Worm (Caenorhabditis elegans) whole organism, L1 larva: Measurements from ENCODE around the gene F41H10.2.
A peak's percentile ranks its signal among the peaks of the same experiment; 100 is the strongest.

Experiments
- C04F5.9 ChIP-seq: sonication (generic microtip); optimal IDR thresholded peaks from 2 replicates; lab custom pipeline; 2016; ENCODE audit warnings: missing genetic modification characterization, missing compliant biosample characterization
- C16A3.4 ChIP-seq: fragments of 150-350 bp; optimal IDR thresholded peaks from 2 replicates; lab custom pipeline; 2014; ENCODE audit warnings: missing biosample characterization, missing genetic modification characterization
- F16B12.6 ChIP-seq: fragments of 150-350 bp; optimal IDR thresholded peaks from 2 replicates; lab custom pipeline; 2014; ENCODE audit warnings: missing biosample characterization, missing genetic modification characterization
- Y116A8C.19 ChIP-seq: sonication (generic microtip); optimal IDR thresholded peaks from 2 replicates; lab custom pipeline; 2016; ENCODE audit warnings: missing compliant biosample characterization, missing genetic modification characterization, borderline replicate concordance
- alr-1 ChIP-seq: fragments of 200-800 bp; sonication (Bioruptor generic); optimal IDR thresholded peaks from 2 replicates; lab custom pipeline; 2018; ENCODE audit warnings: borderline replicate concordance, mild to moderate bottlenecking, missing genetic modification characterization, missing compliant biosample characterization
- aly-2 ChIP-seq: fragments of 150-350 bp; optimal IDR thresholded peaks from 2 replicates; lab custom pipeline; 2014; ENCODE audit warnings: missing biosample characterization, missing genetic modification characterization
- ceh-63 ChIP-seq: fragments of 200-800 bp; sonication (Bioruptor generic); optimal IDR thresholded peaks from 2 replicates; lab custom pipeline; 2018; ENCODE audit warnings: mild to moderate bottlenecking, missing genetic modification characterization, missing compliant biosample characterization
- ceh-90 ChIP-seq: sonication (generic microtip); optimal IDR thresholded peaks from 2 replicates; lab custom pipeline; 2016; ENCODE audit warnings: missing genetic modification characterization, missing compliant biosample characterization
- ces-1 ChIP-seq: fragments of 150-350 bp; optimal IDR thresholded peaks from 2 replicates; lab custom pipeline; 2014; ENCODE audit warnings: missing biosample characterization, missing genetic modification reagents, missing genetic modification characterization
- dsc-1 ChIP-seq: sonication (generic microtip); optimal IDR thresholded peaks from 2 replicates; lab custom pipeline; 2016; ENCODE audit warnings: mild to moderate bottlenecking, missing genetic modification characterization, missing compliant biosample characterization
- efl-3 ChIP-seq: fragments of 200-800 bp; sonication (Bioruptor generic); optimal IDR thresholded peaks from 2 replicates; lab custom pipeline; 2018; ENCODE audit warnings: mild to moderate bottlenecking, missing genetic modification characterization, missing compliant biosample characterization
- egl-13 ChIP-seq: sonication (generic microtip); optimal IDR thresholded peaks from 2 replicates; lab custom pipeline; 2016; ENCODE audit warnings: missing genotype, missing genetic modification reagents, missing genetic modification characterization, missing compliant biosample characterization
- egl-27 ChIP-seq, 2 experiments: fragments of 150-350 bp in 1 of 2; sonication (generic microtip); optimal IDR thresholded peaks; 3 replicates each; lab custom pipeline; 2017 to 2018; ENCODE audit warnings: missing biosample characterization in 2 of 2, missing genetic modification characterization in 2 of 2, missing genetic modification reagents in 2 of 2
- elt-2 ChIP-seq: sonication (generic microtip); optimal IDR thresholded peaks from 2 replicates; lab custom pipeline; 2016; ENCODE audit warnings: missing genetic modification characterization, mild to moderate bottlenecking, inconsistent platforms, missing compliant biosample characterization, missing genetic modification reagents
- elt-3 ChIP-seq, 6 experiments: fragments of 150-350 bp in 1 of 6; sonication (generic microtip); optimal IDR thresholded peaks; 2 replicates each; lab custom pipeline; 2017 to 2018; ENCODE audit warnings: missing biosample characterization in 6 of 6, missing genetic modification characterization in 6 of 6, inconsistent platforms in 1 of 6
- ets-5 ChIP-seq: fragments of 200-800 bp; sonication (Bioruptor generic); IDR thresholded peaks from 2 replicates; pipeline ENCODE4 v1.3.6; 2022; ENCODE audit warnings: missing genetic modification characterization, missing compliant biosample characterization
- fkh-10 ChIP-seq: sonication (generic microtip); optimal IDR thresholded peaks from 2 replicates; lab custom pipeline; 2017; ENCODE audit warnings: missing biosample characterization, missing genetic modification reagents, missing genetic modification characterization
- hlh-17 ChIP-seq: fragments of 200-800 bp; sonication (Bioruptor generic); optimal IDR thresholded peaks from 2 replicates; lab custom pipeline; 2018; ENCODE audit warnings: missing genetic modification characterization, mild to moderate bottlenecking, missing compliant biosample characterization, moderate library complexity, borderline replicate concordance
- hlh-4 ChIP-seq: sonication (generic microtip); optimal IDR thresholded peaks from 2 replicates; lab custom pipeline; 2016; ENCODE audit warnings: mild to moderate bottlenecking, missing genetic modification characterization, missing compliant biosample characterization
- irx-1 ChIP-seq: sonication (generic microtip); optimal IDR thresholded peaks from 2 replicates; lab custom pipeline; 2016; ENCODE audit warnings: missing genetic modification characterization, missing compliant biosample characterization
- lin-14 ChIP-seq: fragments of 200-800 bp; sonication (Bioruptor generic); optimal IDR thresholded peaks from 2 replicates; lab custom pipeline; 2018; ENCODE audit warnings: mild to moderate bottlenecking, missing genetic modification characterization, moderate library complexity, missing compliant biosample characterization
- lin-35 ChIP-seq, 2 experiments: fragments of 150-350 bp; optimal IDR thresholded peaks; 2 replicates each; lab custom pipeline; 2014; ENCODE audit warnings: missing biosample characterization in 2 of 2, missing genetic modification characterization in 2 of 2, missing genetic modification reagents in 2 of 2
- lir-3 ChIP-seq: sonication (generic microtip); optimal IDR thresholded peaks from 2 replicates; lab custom pipeline; 2016; ENCODE audit warnings: mild to moderate bottlenecking, missing genetic modification characterization, moderate library complexity, missing compliant biosample characterization; ENCODE audit not compliant: poor library complexity
- mab-9 ChIP-seq: fragments of 200-800 bp; sonication (Bioruptor generic); IDR thresholded peaks from 2 replicates; pipeline ENCODE4 v1.3.6; 2022; ENCODE audit warnings: missing genetic modification reagents, missing genetic modification characterization, missing compliant biosample characterization
- mdl-1 ChIP-seq, 2 experiments: fragments of 150-350 bp; optimal IDR thresholded peaks; 2 replicates each; lab custom pipeline; 2014 to 2017; ENCODE audit warnings: missing biosample characterization in 2 of 2, missing genetic modification characterization in 2 of 2, inconsistent platforms in 1 of 2
- mef-2 ChIP-seq: fragments of 150-350 bp; optimal IDR thresholded peaks from 2 replicates; lab custom pipeline; 2014; ENCODE audit warnings: missing biosample characterization, missing genetic modification characterization
- mep-1 ChIP-seq: fragments of 150-350 bp; optimal IDR thresholded peaks from 2 replicates; lab custom pipeline; 2014; ENCODE audit warnings: missing biosample characterization, missing genetic modification characterization
- nhr-11 ChIP-seq: fragments of 150-350 bp; optimal IDR thresholded peaks from 2 replicates; lab custom pipeline; 2014; ENCODE audit warnings: missing biosample characterization, missing genetic modification characterization
- nhr-12 ChIP-seq: sonication (generic microtip); optimal IDR thresholded peaks from 2 replicates; lab custom pipeline; 2017; ENCODE audit warnings: missing biosample characterization, missing genetic modification characterization
- nhr-237 ChIP-seq: fragments of 150-350 bp; optimal IDR thresholded peaks from 2 replicates; lab custom pipeline; 2014; ENCODE audit warnings: missing biosample characterization, missing genetic modification characterization
- nhr-47 ChIP-seq: sonication (generic microtip); optimal IDR thresholded peaks from 2 replicates; lab custom pipeline; 2016; ENCODE audit warnings: mild to moderate bottlenecking, missing genetic modification characterization, moderate library complexity, missing compliant biosample characterization
- nhr-76 ChIP-seq: sonication (generic microtip); optimal IDR thresholded peaks from 2 replicates; lab custom pipeline; 2017; ENCODE audit warnings: missing biosample characterization, missing genetic modification characterization
- nhr-77 ChIP-seq: fragments of 150-350 bp; optimal IDR thresholded peaks from 2 replicates; lab custom pipeline; 2014; ENCODE audit warnings: missing biosample characterization, missing genetic modification characterization
- nhr-85 ChIP-seq: sonication (generic microtip); peaks from one replicate; lab custom pipeline; 2016; ENCODE audit warnings: missing genetic modification characterization, inconsistent platforms, missing compliant biosample characterization
- nhr-90 ChIP-seq: sonication (generic microtip); optimal IDR thresholded peaks from 2 replicates; lab custom pipeline; 2016; ENCODE audit warnings: mild to moderate bottlenecking, missing genetic modification characterization, missing compliant biosample characterization; ENCODE audit not compliant: poor library complexity
- pag-3 ChIP-seq: sonication (generic microtip); optimal IDR thresholded peaks from 2 replicates; lab custom pipeline; 2017; ENCODE audit warnings: missing genetic modification characterization, mild to moderate bottlenecking, missing compliant biosample characterization, antibody characterized with exemption, borderline replicate concordance; ENCODE audit not compliant: insufficient read depth
- pax-3 ChIP-seq: fragments of 200-800 bp; sonication (Bioruptor generic); optimal IDR thresholded peaks from 2 replicates; lab custom pipeline; 2018; ENCODE audit warnings: mild to moderate bottlenecking, missing genetic modification characterization, moderate library complexity, missing compliant biosample characterization
- pqm-1 ChIP-seq: sonication (generic microtip); optimal IDR thresholded peaks from 3 replicates; lab custom pipeline; 2017; ENCODE audit warnings: missing biosample characterization, missing genetic modification characterization
- rnt-1 ChIP-seq: sonication (generic microtip); optimal IDR thresholded peaks from 2 replicates; lab custom pipeline; 2016; ENCODE audit warnings: mild to moderate bottlenecking, missing genetic modification characterization, moderate library complexity, missing compliant biosample characterization
- snu-23 ChIP-seq: sonication (generic microtip); optimal IDR thresholded peaks from 2 replicates; lab custom pipeline; 2016; ENCODE audit warnings: missing genetic modification characterization, missing compliant biosample characterization
- sox-4 ChIP-seq: sonication (generic microtip); optimal IDR thresholded peaks from 2 replicates; lab custom pipeline; 2016; ENCODE audit warnings: missing genetic modification characterization, missing compliant biosample characterization
- sptf-1 ChIP-seq: fragments of 150-350 bp; optimal IDR thresholded peaks from 2 replicates; lab custom pipeline; 2014; ENCODE audit warnings: missing biosample characterization, missing genetic modification characterization
- swsn-7 ChIP-seq: sonication (generic microtip); optimal IDR thresholded peaks from 2 replicates; lab custom pipeline; 2016; ENCODE audit warnings: missing genetic modification characterization, missing compliant biosample characterization
- tbx-2 ChIP-seq: sonication (generic microtip); optimal IDR thresholded peaks from 2 replicates; lab custom pipeline; 2016; ENCODE audit warnings: missing genetic modification characterization, missing compliant biosample characterization
- tlp-1 ChIP-seq: fragments of 150-350 bp; optimal IDR thresholded peaks from 2 replicates; lab custom pipeline; 2014; ENCODE audit warnings: missing biosample characterization, missing genetic modification characterization
- unc-130 ChIP-seq: fragments of 150-350 bp; optimal IDR thresholded peaks from 2 replicates; lab custom pipeline; 2017; ENCODE audit warnings: missing biosample characterization, missing genetic modification characterization, inconsistent platforms
- unc-30 ChIP-seq: sonication (generic microtip); optimal IDR thresholded peaks from 2 replicates; lab custom pipeline; 2017; ENCODE audit warnings: missing biosample characterization, missing genetic modification characterization
- unc-86 ChIP-seq: sonication (generic microtip); optimal IDR thresholded peaks from 2 replicates; lab custom pipeline; 2016; ENCODE audit warnings: missing genetic modification characterization, missing compliant biosample characterization
- unc-98 ChIP-seq: fragments of 200-800 bp; sonication (Bioruptor generic); IDR thresholded peaks from 2 replicates; pipeline ENCODE4 v1.3.6; 2022; ENCODE audit warnings: missing genetic modification characterization, missing compliant biosample characterization
- zag-1 ChIP-seq: fragments of 150-350 bp; optimal IDR thresholded peaks from 2 replicates; lab custom pipeline; 2014; ENCODE audit warnings: missing biosample characterization, missing genetic modification characterization
- zip-4 ChIP-seq: fragments of 200-800 bp; sonication (Bioruptor generic); optimal IDR thresholded peaks from 2 replicates; lab custom pipeline; 2018; ENCODE audit warnings: mild to moderate bottlenecking, missing genetic modification characterization, moderate library complexity, missing compliant biosample characterization

F41H10.2 gene

ce11 chrIV:5334518-5334917, 46.9 kb upstream of the F41H10.2 start (continued):
- TF ChIP-seq ceh-90 (tag; lab: Kevin White, UChicago) (no peak), mab-9 (GFP tag; lab: Robert Waterston, UW) (no peak), nhr-90 (tag; lab: Kevin White, UChicago) (peak; percentile 70), zag-1 (tag; lab: Kevin White, UChicago) (no peak), lin-14 (GFP tag; lab: Kevin White, UChicago) (peak; percentile 75), dsc-1 (tag; lab: Kevin White, UChicago) (peak; percentile 56), elt-3 (tag; optimal IDR thresholded peaks at IDR 0.05; lab: Kevin White, UChicago) (peak in 1 of 6 experiments; percentile 49), rnt-1 (tag; lab: Kevin White, UChicago) (no peak), hlh-17 (GFP tag; lab: Kevin White, UChicago) (no peak), sox-4 (tag; lab: Kevin White, UChicago) (no peak), unc-130 (tag; lab: Kevin White, UChicago) (peak; percentile 55), nhr-47 (tag; lab: Kevin White, UChicago) (peak; percentile 79), ces-1 (no peak), aly-2 (peak; percentile 36), zip-4 (GFP tag; lab: Kevin White, UChicago) (no peak), fkh-10 (GFP tag; lab: Kevin White, UChicago) (peak; percentile 55), Y116A8C.19 (tag; lab: Kevin White, UChicago) (no peak), pag-3 (tag; lab: Kevin White, UChicago) (no peak), egl-27 (tag; optimal IDR thresholded peaks at IDR 0.05; lab: Kevin White, UChicago) (no peak), mep-1 (tag; lab: Kevin White, UChicago) (peak; percentile 50), alr-1 (tag; lab: Kevin White, UChicago) (no peak), lir-3 (tag; lab: Kevin White, UChicago) (no peak), nhr-12 (no peak), pax-3 (tag; lab: Kevin White, UChicago) (peak; percentile 29), lin-35 (GFP tag; optimal IDR thresholded peaks at IDR 0.05; lab: Kevin White, UChicago) (peak; percentile 55 to 74), mdl-1 (tag; optimal IDR thresholded peaks at IDR 0.05; lab: Kevin White, UChicago) (peak in 1 of 2 experiments; percentile 51), C16A3.4 (peak; percentile 64), sptf-1 (no peak), ets-5 (GFP tag; lab: Robert Waterston, UW) (no peak), nhr-85 (tag; lab: Kevin White, UChicago) (no peak), nhr-237 (tag; lab: Kevin White, UChicago) (peak; percentile 20), tlp-1 (tag; lab: Kevin White, UChicago) (no peak), mef-2 (tag; lab: Kevin White, UChicago) (no peak), elt-2 (tag; lab: Kevin White, UChicago) (no peak), ceh-63 (no peak), nhr-11 (tag; lab: Kevin White, UChicago) (no peak), F16B12.6 (tag; lab: Kevin White, UChicago) (no peak), irx-1 (peak; percentile 50), pqm-1 (tag; lab: Kevin White, UChicago) (no peak), unc-30 (tag; lab: Kevin White, UChicago) (no peak), nhr-76 (tag; lab: Kevin White, UChicago) (no peak), efl-3 (GFP tag; lab: Kevin White, UChicago) (no peak), egl-13 (tag; lab: Kevin White, UChicago) (no peak), C04F5.9 (no peak), unc-86 (peak; percentile 11), nhr-77 (tag; lab: Kevin White, UChicago) (peak; percentile 41), unc-98 (GFP tag; lab: Robert Waterston, UW) (no peak), tbx-2 (tag; lab: Kevin White, UChicago) (peak; percentile 50), hlh-4 (tag; lab: Kevin White, UChicago) (no peak), swsn-7 (peak; percentile 59), snu-23 (peak; percentile 82)
- TF ChIP-seq, all 84 proteins: peak for 38
